Worm (Caenorhabditis elegans): ENCODE measurements around the gene B0495.7.

The B0495.7 gene

ce11 chrII:7663704-7664660, 41.1 kb downstream of the B0495.7 start, which contains the start of the genes F18A1.7 and rpa-1:
Gene F18A1.7 (minus strand): TSS chrII:7663754.
Gene rpa-1 (plus strand): TSS chrII:7664582.
- TF ChIP-seq nhr-77 (tag; optimal IDR thresholded peaks at IDR 0.05) (no peak), pqm-1 (tag; optimal IDR thresholded peaks at IDR 0.05) (no peak), mdl-1 (tag; optimal IDR thresholded peaks at IDR 0.05) (no peak), nhr-43 (tag; optimal IDR thresholded peaks at IDR 0.05; ENCODE audit: poor library complexity, severe bottlenecking) (no peak), aly-2 (tag; optimal IDR thresholded peaks at IDR 0.05) (no peak), lin-39 (tag; optimal IDR thresholded peaks at IDR 0.05) (no peak), ceh-16 (tag; optimal IDR thresholded peaks at IDR 0.05) (no peak), jun-1 (tag; optimal IDR thresholded peaks at IDR 0.05) (no peak), unc-39 (tag; optimal IDR thresholded peaks at IDR 0.05) (no peak), nhr-76 (tag; optimal IDR thresholded peaks at IDR 0.05) (no peak), pha-4 (tag; optimal IDR thresholded peaks at IDR 0.05) (peak; percentile 54), nhr-67 (tag; optimal IDR thresholded peaks at IDR 0.05) (no peak), zag-1 (tag; optimal IDR thresholded peaks at IDR 0.05) (no peak), elt-1 (tag; optimal IDR thresholded peaks at IDR 0.05) (no peak), nfya-1 (tag; optimal IDR thresholded peaks at IDR 0.05; ENCODE audit: insufficient read depth) (peak; percentile 15), fkh-10 (GFP tag; optimal IDR thresholded peaks at IDR 0.05) (no peak)

DNA sequence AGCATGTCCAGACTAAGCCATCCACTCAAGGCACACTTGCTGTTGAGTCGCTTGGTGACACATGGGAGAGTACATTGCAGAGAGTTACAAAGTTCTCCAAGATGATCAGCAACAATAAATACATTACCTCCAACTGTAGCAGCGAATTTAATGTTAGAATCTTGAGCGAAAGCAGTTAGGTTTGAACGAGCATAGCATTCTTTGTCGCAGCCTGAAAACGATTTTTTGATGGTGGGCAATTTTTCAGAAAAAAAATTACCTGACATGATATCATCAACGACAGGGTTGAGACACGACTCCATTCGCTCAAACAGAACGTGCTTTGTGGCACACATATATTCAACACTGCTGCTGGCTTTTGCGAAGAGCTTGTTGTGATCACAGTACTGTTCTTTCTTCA, 42.0 kb downstream of the B0495.7 start:
- TF ChIP-seq unc-62 (GFP tag; optimal IDR thresholded peaks at IDR 0.05) (no peak), nhr-237 (tag; optimal IDR thresholded peaks at IDR 0.05) (no peak), fos-1 (tag; optimal IDR thresholded peaks at IDR 0.05) (no peak), ceh-28 (tag; optimal IDR thresholded peaks at IDR 0.05) (no peak), hmg-11 (tag; optimal IDR thresholded peaks at IDR 0.05) (no peak), jun-1 (tag; optimal IDR thresholded peaks at IDR 0.05) (no peak), elt-3 (tag; optimal IDR thresholded peaks at IDR 0.05) (no peak), daf-12 (tag; optimal IDR thresholded peaks at IDR 0.05) (no peak), nhr-12 (tag; optimal IDR thresholded peaks at IDR 0.05) (no peak), pha-4 (tag; optimal IDR thresholded peaks at IDR 0.05) (no peak), lsy-12 (tag; optimal IDR thresholded peaks at IDR 0.05) (no peak), lin-15B (tag; optimal IDR thresholded peaks at IDR 0.05) (no peak), ztf-4 (tag; optimal IDR thresholded peaks at IDR 0.05) (no peak), nhr-43 (tag; optimal IDR thresholded peaks at IDR 0.05; ENCODE audit: poor library complexity, severe bottlenecking) (no peak), ZK546.5 (tag; optimal IDR thresholded peaks at IDR 0.05) (no peak), fkh-2 (tag; optimal IDR thresholded peaks at IDR 0.05) (no peak), ceh-16 (tag; optimal IDR thresholded peaks at IDR 0.05) (no peak), egl-5 (tag; optimal IDR thresholded peaks at IDR 0.05) (no peak), eor-1 (tag; optimal IDR thresholded peaks at IDR 0.05) (no peak)

DNA sequence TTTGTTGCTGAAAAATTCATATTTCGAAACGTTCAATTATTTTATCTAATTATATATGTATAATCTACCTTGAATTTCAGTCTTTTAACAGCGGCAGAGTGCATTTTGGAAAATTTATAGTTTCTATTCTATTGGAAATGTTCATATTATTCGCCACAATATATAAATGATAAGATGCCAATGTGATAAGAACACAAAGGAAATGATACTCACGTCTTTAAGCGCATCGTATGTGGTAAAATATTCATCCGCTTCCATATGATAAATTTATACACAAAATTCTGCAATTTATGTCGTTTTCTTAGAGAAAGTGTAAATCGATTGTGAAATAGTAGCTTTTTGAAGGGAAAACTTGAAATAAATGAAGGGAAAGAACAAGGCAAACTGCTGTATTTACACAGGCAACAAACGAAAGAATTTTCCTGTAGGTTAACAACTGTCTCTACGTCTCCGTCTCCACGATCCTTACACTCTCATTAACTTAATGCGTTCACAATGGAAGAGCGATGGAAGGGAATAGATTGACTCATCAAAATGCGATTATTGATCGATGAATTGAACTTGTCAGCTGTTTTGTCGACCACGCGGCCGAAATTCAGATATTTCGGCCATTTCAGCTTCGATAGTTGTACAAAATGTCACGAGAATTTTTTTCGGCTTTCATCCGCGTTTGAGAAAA, 42.9 kb downstream of the B0495.7 start, which contains the start of gene alfa-1:
Gene alfa-1 (minus strand): TSS at position 515 of the 679 bp plus-strand sequence.
- TF ChIP-seq elt-2 (tag; optimal IDR thresholded peaks at IDR 0.05), result peak; percentile 84
- TF ChIP-seq pha-4 (tag; optimal IDR thresholded peaks at IDR 0.05), result peak; percentile 84
- TF ChIP-seq nfya-1 (tag; optimal IDR thresholded peaks at IDR 0.05; ENCODE audit: insufficient read depth), result peak; percentile 12
- peak; percentile 11 for TF ChIP-seq ceh-28 (tag; optimal IDR thresholded peaks at IDR 0.05)
- TF ChIP-seq pqm-1 (tag; optimal IDR thresholded peaks at IDR 0.05), result peak; percentile 70
- TF ChIP-seq nhr-23 (tag; optimal IDR thresholded peaks at IDR 0.05), result peak; percentile 39
- TF ChIP-seq ZK546.5 (tag; optimal IDR thresholded peaks at IDR 0.05), result no peak
- TF ChIP-seq nhr-25 (tag; optimal IDR thresholded peaks at IDR 0.05), result peak; percentile 62
- no peak for TF ChIP-seq unc-62 (GFP tag; optimal IDR thresholded peaks at IDR 0.05)
- no peak for TF ChIP-seq ztf-4 (tag; optimal IDR thresholded peaks at IDR 0.05)

Data from whole organism, L3 larva.